Fruit fly (Drosophila melanogaster) whole organism, embryonic: ENCODE measurements around the gene Moe.

Experiments
- Awh ChIP-seq: fragments of 200-800 bp; sonication (Bioruptor generic); IDR thresholded peaks from 2 replicates; pipeline ENCODE4, ENCODE4 v1.3.6; 2022; ENCODE audit warnings: missing biosample characterization, missing genetic modification characterization
- BEAF-32 ChIP-seq: fragments of 200-800 bp; sonication (Bioruptor generic); optimal IDR thresholded peaks from 3 replicates; lab custom pipeline; 2017; ENCODE audit warnings: missing biosample characterization, missing genetic modification characterization, mild to moderate bottlenecking, moderate library complexity, missing genetic modification reagents
- BtbVII ChIP-seq: fragments of 200-800 bp; sonication (Bioruptor generic); optimal IDR thresholded peaks from 3 replicates; lab custom pipeline; 2017; ENCODE audit warnings: missing biosample characterization, mild to moderate bottlenecking, missing genetic modification characterization
- C15 ChIP-seq: fragments of 200-800 bp; sonication (Bioruptor generic); IDR thresholded peaks from 3 replicates; pipeline ENCODE4 v1.3.6; 2022; ENCODE audit warnings: missing biosample characterization, missing genetic modification characterization
- CG10147 ChIP-seq: fragments of 200-800 bp; sonication (Bioruptor generic); optimal IDR thresholded peaks from 2 replicates; lab custom pipeline; 2019; ENCODE audit warnings: missing biosample characterization, mild to moderate bottlenecking, missing genetic modification characterization, moderate library complexity
- CG10209 ChIP-seq: fragments of 200-800 bp; sonication (Bioruptor generic); optimal IDR thresholded peaks from 3 replicates; lab custom pipeline; 2017; ENCODE audit warnings: missing biosample characterization, mild to moderate bottlenecking, missing genetic modification characterization, missing genetic modification reagents
- CG12744 ChIP-seq: fragments of 200-800 bp; sonication (Bioruptor generic); optimal IDR thresholded peaks from 2 replicates; lab custom pipeline; 2016; ENCODE audit warnings: missing biosample characterization, missing genetic modification characterization
- CG13123 ChIP-seq: fragments of 200-800 bp; sonication (Bioruptor generic); optimal IDR thresholded peaks from 2 replicates; lab custom pipeline; 2016; ENCODE audit warnings: missing biosample characterization, missing genetic modification characterization
- CG13287 ChIP-seq: fragments of 200-800 bp; sonication (Bioruptor generic); IDR thresholded peaks from 2 replicates; pipeline ENCODE4 v1.3.6; 2022; ENCODE audit warnings: missing biosample characterization, missing genetic modification characterization; ENCODE audit not compliant: partially characterized antibody
- CG17361 ChIP-seq: fragments of 200-800 bp; sonication (Bioruptor generic); IDR thresholded peaks from 3 replicates; pipeline ENCODE4 v1.3.6; 2022; ENCODE audit warnings: missing biosample characterization, missing genetic modification characterization
- CG2889 ChIP-seq: fragments of 200-800 bp; sonication (Bioruptor generic); IDR thresholded peaks from 3 replicates; pipeline ENCODE4 v1.3.6; 2022; ENCODE audit warnings: missing biosample characterization, missing genetic modification characterization
- CG31224 ChIP-seq: fragments of 200-800 bp; sonication (Bioruptor generic); IDR thresholded peaks from 2 replicates; pipeline ENCODE4 v1.3.6; 2022; ENCODE audit warnings: missing biosample characterization, missing genetic modification characterization
- CG3163 ChIP-seq: fragments of 200-800 bp; sonication (Bioruptor generic); optimal IDR thresholded peaks from 3 replicates; lab custom pipeline; 2016; ENCODE audit warnings: missing biosample characterization, missing genetic modification characterization
- CG32532 ChIP-seq: fragments of 200-800 bp; sonication (Bioruptor generic); IDR thresholded peaks from 2 replicates; pipeline ENCODE4 v1.3.6; 2022; ENCODE audit warnings: missing biosample characterization, missing genetic modification characterization
- CG4328 ChIP-seq: fragments of 200-800 bp; sonication (Bioruptor generic); optimal IDR thresholded peaks from 3 replicates; lab custom pipeline; 2017; ENCODE audit warnings: missing biosample characterization, missing genetic modification reagents, missing genetic modification characterization
- CG4617 ChIP-seq: fragments of 200-800 bp; sonication (Bioruptor generic); optimal IDR thresholded peaks from 3 replicates; lab custom pipeline; 2016; ENCODE audit warnings: missing biosample characterization, missing genetic modification characterization, borderline replicate concordance
- CG4707 ChIP-seq: fragments of 200-800 bp; sonication (Bioruptor generic); optimal IDR thresholded peaks from 2 replicates; lab custom pipeline; 2018; ENCODE audit warnings: missing biosample characterization, mild to moderate bottlenecking, missing genetic modification characterization, moderate library complexity
- CG6272 ChIP-seq: fragments of 200-800 bp; sonication (Bioruptor generic); IDR thresholded peaks from 2 replicates; pipeline ENCODE4 v1.3.6; 2022; ENCODE audit warnings: missing biosample characterization, missing genetic modification characterization
- CG6689 ChIP-seq: fragments of 200-800 bp; sonication (Bioruptor generic); IDR thresholded peaks from 2 replicates; pipeline ENCODE4 v1.3.6; 2022; ENCODE audit warnings: missing biosample characterization, missing genetic modification characterization
- CG6765 ChIP-seq: fragments of 200-800 bp; sonication (Bioruptor generic); optimal IDR thresholded peaks from 3 replicates; lab custom pipeline; 2017; ENCODE audit warnings: missing biosample characterization, mild to moderate bottlenecking, missing genetic modification characterization
- CG7271 ChIP-seq: fragments of 200-800 bp; sonication (Bioruptor generic); optimal IDR thresholded peaks from 2 replicates; lab custom pipeline; 2018; ENCODE audit warnings: missing biosample characterization, mild to moderate bottlenecking, missing genetic modification characterization, moderate library complexity
- CG7372 ChIP-seq: fragments of 200-800 bp; sonication (Bioruptor generic); IDR thresholded peaks from 2 replicates; pipeline ENCODE4 v1.3.6; 2022; ENCODE audit warnings: missing biosample characterization, missing genetic modification characterization
- CG7839 ChIP-seq: fragments of 200-800 bp; sonication (Bioruptor generic); optimal IDR thresholded peaks from 3 replicates; lab custom pipeline; 2018; ENCODE audit warnings: missing biosample characterization, mild to moderate bottlenecking, missing genetic modification characterization, moderate library complexity
- CG8924 ChIP-seq: fragments of 200-800 bp; optimal IDR thresholded peaks from 3 replicates; lab custom pipeline; 2019; ENCODE audit warnings: missing biosample characterization, mild to moderate bottlenecking, missing genetic modification characterization, moderate library complexity
- CTCF ChIP-seq: fragments of 200-800 bp; sonication (Bioruptor generic); optimal IDR thresholded peaks from 2 replicates; lab custom pipeline; 2017; ENCODE audit warnings: missing biosample characterization, mild to moderate bottlenecking, missing genetic modification characterization, moderate library complexity
- Chrac-16 ChIP-seq: fragments of 200-800 bp; sonication (Bioruptor generic); optimal IDR thresholded peaks from 3 replicates; lab custom pipeline; 2016; ENCODE audit warnings: missing biosample characterization, missing genetic modification characterization
- Dfd ChIP-seq, 2 experiments: fragments of >200 bp; optimal IDR thresholded peaks; 2 replicates each; lab custom pipeline; 2017; ENCODE audit warnings: missing biosample characterization in 2 of 2, missing genetic modification characterization in 2 of 2
- Dip3 ChIP-seq: fragments of 200-800 bp; sonication (Bioruptor generic); optimal IDR thresholded peaks from 3 replicates; lab custom pipeline; 2016; ENCODE audit warnings: missing biosample characterization, missing genetic modification characterization
- GATAe ChIP-seq: fragments of 200-800 bp; sonication (Bioruptor generic); conservative IDR thresholded peaks from 2 replicates; pipeline ENCODE4 v1.3.6; 2022; ENCODE audit warnings: missing biosample characterization, missing genetic modification characterization
- Hand ChIP-seq: fragments of 200-800 bp; sonication (Bioruptor generic); optimal IDR thresholded peaks from 2 replicates; lab custom pipeline; 2017; ENCODE audit warnings: mild to moderate bottlenecking, missing biosample characterization, missing genetic modification reagents, missing genetic modification characterization
- MBD-R2 ChIP-seq: fragments of 200-800 bp; sonication (Bioruptor generic); IDR thresholded peaks from 2 replicates; pipeline ENCODE4 v1.3.6; 2022; ENCODE audit warnings: missing biosample characterization, missing genetic modification characterization
- Mrtf ChIP-seq: fragments of 200-800 bp; sonication (Bioruptor generic); IDR thresholded peaks from 3 replicates; pipeline ENCODE4 v1.3.6; 2022; ENCODE audit warnings: missing biosample characterization, missing genetic modification characterization
- Neu2 ChIP-seq: fragments of 200-800 bp; sonication (Bioruptor generic); optimal IDR thresholded peaks from 3 replicates; lab custom pipeline; 2016; ENCODE audit warnings: missing biosample characterization, missing genetic modification characterization, borderline replicate concordance
- Nf-YA ChIP-seq: fragments of 200-800 bp; sonication (Bioruptor generic); IDR thresholded peaks from 2 replicates; pipeline ENCODE4 v1.3.6; 2022; ENCODE audit warnings: missing biosample characterization, missing genetic modification characterization
- Optix ChIP-seq: fragments of 200-800 bp; sonication (Bioruptor generic); IDR thresholded peaks from 3 replicates; pipeline ENCODE4 v1.3.6; 2022; ENCODE audit warnings: missing biosample characterization, missing genetic modification characterization
- Trl ChIP-seq, 3 experiments: fragments of >200 bp in 2 of 3; fragments of 200-800 bp in 1 of 3; sonication (Bioruptor generic) in 1 of 3; optimal IDR thresholded peaks; 2 replicates in 1 of 3; 3 replicates in 2 of 3; lab custom pipeline; 2016 to 2017; ENCODE audit warnings: missing biosample characterization in 1 of 3, missing genetic modification characterization in 1 of 3
- YL-1 ChIP-seq: fragments of 200-800 bp; sonication (Bioruptor generic); optimal IDR thresholded peaks from 3 replicates; lab custom pipeline; 2017; ENCODE audit warnings: missing biosample characterization, mild to moderate bottlenecking, missing genetic modification characterization
- crol ChIP-seq: fragments of 200-800 bp; sonication (Bioruptor generic); IDR thresholded peaks from 2 replicates; pipeline ENCODE4 v1.3.6; 2022; ENCODE audit warnings: missing biosample characterization, missing genetic modification characterization
- gro ChIP-seq: fragments of 200-800 bp; sonication (Bioruptor generic); optimal IDR thresholded peaks from 2 replicates; lab custom pipeline; 2016; ENCODE audit warnings: missing biosample characterization, missing genetic modification characterization
- gsb ChIP-seq: fragments of 200-800 bp; sonication (Bioruptor generic); IDR thresholded peaks from 2 replicates; pipeline ENCODE4 v1.3.6; 2022; ENCODE audit warnings: missing biosample characterization, missing genetic modification characterization
- hbn ChIP-seq: fragments of 200-800 bp; sonication (Bioruptor generic); IDR thresholded peaks from 2 replicates; pipeline ENCODE4 v1.3.6; 2022; ENCODE audit warnings: missing biosample characterization, missing genetic modification characterization; ENCODE audit not compliant: partially characterized antibody
- kay ChIP-seq: fragments of 200-800 bp; sonication (Bioruptor generic); optimal IDR thresholded peaks from 2 replicates; lab custom pipeline; 2016; ENCODE audit warnings: missing biosample characterization, missing genetic modification characterization
- lbe ChIP-seq: fragments of 200-800 bp; sonication (Bioruptor generic); optimal IDR thresholded peaks from 2 replicates; lab custom pipeline; 2016; ENCODE audit warnings: missing biosample characterization, mild to moderate bottlenecking, missing genetic modification characterization
- nom ChIP-seq: fragments of 200-800 bp; sonication (Bioruptor generic); optimal IDR thresholded peaks from 2 replicates; lab custom pipeline; 2017; ENCODE audit warnings: missing biosample characterization, missing genetic modification characterization, mild to moderate bottlenecking, moderate library complexity, missing genetic modification reagents
- pb ChIP-seq: fragments of 200-800 bp; sonication (Bioruptor generic); optimal IDR thresholded peaks from 3 replicates; lab custom pipeline; 2016; ENCODE audit warnings: missing biosample characterization, missing genetic modification characterization
- pita ChIP-seq: fragments of 200-800 bp; sonication (Bioruptor generic); optimal IDR thresholded peaks from 2 replicates; lab custom pipeline; 2017; ENCODE audit warnings: missing biosample characterization, mild to moderate bottlenecking, missing genetic modification characterization
- psq ChIP-seq: fragments of 200-800 bp; sonication (Bioruptor generic); optimal IDR thresholded peaks from 2 replicates; lab custom pipeline; 2017; ENCODE audit warnings: missing biosample characterization, missing genetic modification characterization
- row ChIP-seq: fragments of 200-800 bp; sonication (Bioruptor generic); IDR thresholded peaks from 3 replicates; pipeline ENCODE4 v1.3.6; 2022; ENCODE audit warnings: missing biosample characterization, missing genetic modification characterization
- slp2 ChIP-seq: fragments of 200-800 bp; sonication (Bioruptor generic); optimal IDR thresholded peaks from 2 replicates; lab custom pipeline; 2016; ENCODE audit warnings: missing biosample characterization, missing genetic modification characterization
- so ChIP-seq: fragments of 200-800 bp; sonication (Bioruptor generic); IDR thresholded peaks from 3 replicates; pipeline ENCODE4 v1.3.6; 2022; ENCODE audit warnings: missing biosample characterization, missing genetic modification characterization
- vfl ChIP-seq: fragments of 200-800 bp; sonication (Bioruptor generic); optimal IDR thresholded peaks from 2 replicates; lab custom pipeline; 2016; ENCODE audit warnings: missing biosample characterization, missing genetic modification characterization
- yki ChIP-seq: fragments of >200 bp; optimal IDR thresholded peaks from 3 replicates; lab custom pipeline; 2018

Gene Moe

dm6 chrX:8896080-8896479, 2.1 kb downstream of the Moe start (continued):
- peak; percentile 86 for TF ChIP-seq CG10147
- peak; percentile 52 for TF ChIP-seq slp2
- TF ChIP-seq kay, result peak; percentile 78
- peak; percentile 69 for TF ChIP-seq Hand (GFP tag; lab: Kevin White, UChicago)
- no peak for TF ChIP-seq pita (GFP tag; lab: Kevin White, UChicago)
- peak; percentile 91 for TF ChIP-seq CG2889
- TF ChIP-seq CG17361 (GFP tag; lab: Robert Waterston, UW), result peak; percentile 92
- peak; percentile 75 for TF ChIP-seq CG6765 (GFP tag; lab: Kevin White, UChicago)
- TF ChIP-seq CG4328 (GFP tag; lab: Kevin White, UChicago), result peak; percentile 67
- peak; percentile 90 for TF ChIP-seq MBD-R2 (GFP tag; lab: Robert Waterston, UW)
- TF ChIP-seq CG13123 (GFP tag; lab: Kevin White, UChicago), result peak; percentile 88
- TF ChIP-seq GATAe (GFP tag; lab: Robert Waterston, UW), result peak; percentile 70
- peak; percentile 93 for TF ChIP-seq gsb (GFP tag; lab: Robert Waterston, UW)
- peak; percentile 89 for TF ChIP-seq lbe (GFP tag; lab: Kevin White, UChicago)
- TF ChIP-seq CG4707 (GFP tag; lab: Kevin White, UChicago), result peak; percentile 89
- TF ChIP-seq hbn (GFP tag; lab: Robert Waterston, UW), result no peak
- TF ChIP-seq BtbVII (GFP tag; lab: Kevin White, UChicago), result peak; percentile 88
- no peak for TF ChIP-seq Dfd (GFP tag; optimal IDR thresholded peaks at IDR 0.05; lab: Kevin White, UChicago)
- TF ChIP-seq pb, result peak; percentile 39
- TF ChIP-seq Mrtf (GFP tag; lab: Robert Waterston, UW), result peak; percentile 96
- peak; percentile 65 for TF ChIP-seq nom (GFP tag; lab: Kevin White, UChicago)
- TF ChIP-seq Awh, result peak; percentile 97
- peak; percentile 90 for TF ChIP-seq CG31224 (GFP tag; lab: Robert Waterston, UW)
- peak; percentile 52 for TF ChIP-seq CG12744 (GFP tag; lab: Kevin White, UChicago)
- peak; percentile 93 for TF ChIP-seq Optix (GFP tag; lab: Robert Waterston, UW)
- TF ChIP-seq YL-1 (GFP tag; lab: Kevin White, UChicago), result peak; percentile 36
- no peak for TF ChIP-seq Trl (optimal IDR thresholded peaks at IDR 0.05; lab: Kevin White, UChicago)
- peak; percentile 65 for TF ChIP-seq Trl (GFP tag; optimal IDR thresholded peaks at IDR 0.05; lab: Kevin White, UChicago)
- peak; percentile 74; the same call in 1 of the 2 replicates for TF ChIP-seq crol
- peak; percentile 96 for TF ChIP-seq CG7839 (tag; lab: Kevin White, UChicago)
- TF ChIP-seq vfl (GFP tag; lab: Kevin White, UChicago), result peak; percentile 68
- peak; percentile 96 for TF ChIP-seq CG6689
- TF ChIP-seq CG32532 (GFP tag; lab: Robert Waterston, UW), result peak; percentile 98
- TF ChIP-seq so (GFP tag; lab: Robert Waterston, UW), result peak; percentile 97
- no peak for TF ChIP-seq Neu2
- TF ChIP-seq psq, result peak; percentile 86
- peak; percentile 91 for TF ChIP-seq CG6272 (GFP tag; lab: Robert Waterston, UW)
- peak; percentile 93 for TF ChIP-seq Chrac-16
- TF ChIP-seq CG7271 (tag; lab: Kevin White, UChicago), result peak; percentile 48
- TF ChIP-seq CG3163 (GFP tag; lab: Kevin White, UChicago), result no peak
- peak; percentile 94 for TF ChIP-seq CG10209 (GFP tag; lab: Kevin White, UChicago)
- peak; percentile 54 for TF ChIP-seq CTCF
- peak; percentile 94 for TF ChIP-seq CG7372 (GFP tag; lab: Robert Waterston, UW)
- peak; percentile 72 for TF ChIP-seq Dip3 (GFP tag; lab: Kevin White, UChicago)
- TF ChIP-seq BEAF-32 (GFP tag; lab: Kevin White, UChicago), result no peak
- TF ChIP-seq gro (GFP tag; lab: Kevin White, UChicago), result peak; percentile 65
- TF ChIP-seq yki (lab: Kevin White, UChicago), result no peak
- peak; percentile 95 for TF ChIP-seq CG8924 (tag; lab: Kevin White, UChicago)
- TF ChIP-seq C15 (GFP tag; lab: Robert Waterston, UW), result peak; percentile 91
- peak; percentile 93 for TF ChIP-seq Nf-YA
- no peak; the same call in 1 of the 2 replicates for TF ChIP-seq CG13287 (GFP tag; lab: Robert Waterston, UW)
- TF ChIP-seq row, result peak; percentile 96
- peak; percentile 65 for TF ChIP-seq CG4617 (GFP tag; lab: Kevin White, UChicago)
